Worm (Caenorhabditis elegans) whole organism, young adult: ENCODE results near the gene bkip-1.

Experiments used
- F39B2.1 ChIP-seq: fragments of 200-800 bp; sonication (Bioruptor generic); IDR thresholded peaks from 2 replicates; pipeline ENCODE4 v1.3.6; 2022; ENCODE audit warnings: missing genetic modification reagents, missing genetic modification characterization, missing compliant biosample characterization
- gei-17 ChIP-seq: fragments of 200-800 bp; sonication (Bioruptor generic); optimal IDR thresholded peaks from 2 replicates; lab custom pipeline; 2018; ENCODE audit warnings: mild to moderate bottlenecking, missing genetic modification characterization, missing compliant biosample characterization
- hlh-12 ChIP-seq: sonication (generic microtip); optimal IDR thresholded peaks from 2 replicates; lab custom pipeline; 2016; ENCODE audit warnings: missing genetic modification characterization, missing compliant biosample characterization
- unc-62 ChIP-seq: fragments of 150-350 bp; optimal IDR thresholded peaks from 2 replicates; lab custom pipeline; 2014; ENCODE audit warnings: missing biosample characterization, missing genetic modification reagents, missing genetic modification characterization

ce11 chrII:14094590-14094989 is 6.5 kb upstream of the bkip-1 start, which contains the start of gene col-87:
- TF ChIP-seq hlh-12 (no peak), F39B2.1 (no peak), gei-17 (GFP tag; lab: Kevin White, UChicago) (no peak), unc-62 (GFP tag; lab: Kevin White, UChicago) (no peak)
